Worm (Caenorhabditis elegans): ENCODE data around the gene msp-57.
"Not testable (repeated sequence)": the region's sequence is repeated elsewhere in the genome, so short reads cannot be mapped to it uniquely, and the experiment has no call there.

The msp-57 gene

ce11 chrIV:5062278-5062677, at the start of gene msp-57:
Gene msp-57 (plus strand): TSS chrIV:5062578.
- not testable (repeated sequence) for TF ChIP-seq peb-1, nhr-21, mab-5 (tag; optimal IDR thresholded peaks at IDR 0.05)

DNA sequence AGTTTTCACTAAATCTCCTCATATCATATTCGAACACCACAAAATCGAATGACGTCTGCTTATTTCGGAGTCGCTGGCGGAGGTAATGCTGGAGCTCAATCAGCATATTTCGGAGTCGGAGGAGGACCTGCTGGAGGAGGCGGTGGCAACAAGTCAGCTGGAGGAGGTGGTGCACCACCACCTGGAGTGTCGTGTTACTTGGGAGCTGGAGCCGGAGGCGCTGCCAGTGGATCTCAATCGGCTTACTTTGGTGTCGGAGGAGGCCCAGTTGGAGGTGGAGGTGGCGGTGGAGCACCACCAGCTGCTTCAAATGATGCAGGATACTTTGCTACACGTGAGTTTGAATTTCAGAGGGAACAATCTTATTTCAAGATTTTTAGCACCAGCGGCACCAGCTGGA, 45.9 kb upstream of the msp-57 start, which contains the start of gene ssq-4:
Gene ssq-4, plus strand, starts transcription at position 19 of the 400 bp plus-strand sequence.
- not testable (repeated sequence) for TF ChIP-seq crh-2 (tag; optimal IDR thresholded peaks at IDR 0.05); ama-1 (optimal IDR thresholded peaks at IDR 0.05); fos-1 (tag; optimal IDR thresholded peaks at IDR 0.05)

ce11 chrIV:5017075-5017474, 45.3 kb upstream of the msp-57 start, which contains the start of gene T28H11.7:
Gene T28H11.7 (minus strand): TSS chrIV:5017175.
- not testable (repeated sequence) for TF ChIP-seq unc-62 (GFP tag; optimal IDR thresholded peaks at IDR 0.05); sma-9 (GFP tag; optimal IDR thresholded peaks at IDR 0.05); sma-9 (tag; optimal IDR thresholded peaks at IDR 0.05); unc-39 (tag; optimal IDR thresholded peaks at IDR 0.05)

DNA sequence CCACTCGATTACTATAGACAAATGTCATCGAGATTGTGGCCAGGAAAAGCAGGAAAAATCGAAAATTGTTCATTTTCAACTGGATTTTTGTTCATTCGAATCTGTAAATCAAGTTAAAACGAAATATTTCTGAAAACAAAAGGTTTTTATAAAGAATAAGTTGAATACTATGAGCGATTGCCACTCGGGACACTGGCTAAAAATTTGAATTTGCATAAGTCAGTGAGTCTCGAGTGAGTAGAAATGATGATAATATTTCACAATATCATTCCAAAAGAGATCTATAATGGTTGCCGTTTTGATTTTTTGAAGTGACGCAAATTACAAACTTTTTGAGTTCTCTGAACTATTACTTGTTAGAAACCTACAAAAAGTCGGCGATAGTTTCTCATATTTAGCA, 41.8 kb upstream of the msp-57 start, which contains the start of gene T28H11.8:
Gene T28H11.8, minus strand, starts transcription at position 101 of the 400 bp plus-strand sequence.
- no peak for TF ChIP-seq peb-1 (tag; optimal IDR thresholded peaks at IDR 0.05)
- TF ChIP-seq mdl-1 (tag; optimal IDR thresholded peaks at IDR 0.05), result no peak
- no peak for TF ChIP-seq sma-3 (GFP tag; optimal IDR thresholded peaks at IDR 0.05)
- TF ChIP-seq ztf-11 (tag; optimal IDR thresholded peaks at IDR 0.05), result no peak
- no peak for TF ChIP-seq zag-1 (tag; optimal IDR thresholded peaks at IDR 0.05)
- TF ChIP-seq unc-39 (tag; optimal IDR thresholded peaks at IDR 0.05), result no peak

DNA sequence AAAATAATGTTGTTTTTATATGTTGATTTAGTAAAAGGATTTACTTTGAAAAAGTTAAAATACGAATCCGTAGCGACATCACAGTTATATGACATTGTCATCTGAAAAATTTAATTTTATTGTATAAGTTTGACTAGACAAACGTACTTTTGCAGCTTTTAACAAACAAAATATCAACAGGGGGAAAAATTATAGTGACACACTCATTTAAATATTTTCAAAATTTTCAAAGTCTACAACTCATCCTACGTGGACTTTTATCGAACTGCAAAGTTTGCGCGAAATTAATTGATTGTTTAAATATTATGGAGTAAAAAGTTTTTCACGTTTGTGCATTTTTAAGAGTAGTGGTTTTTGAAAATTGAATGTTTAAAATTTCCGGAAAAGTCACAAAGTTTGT, 36.7 kb upstream of the msp-57 start, which contains the start of gene C09B9.85:
Gene C09B9.85, minus strand, starts transcription at position 101 of the 400 bp plus-strand sequence.
- TF ChIP-seq nhr-21 (tag; optimal IDR thresholded peaks at IDR 0.05) (no peak), zag-1 (tag; optimal IDR thresholded peaks at IDR 0.05) (no peak), C34F6.9 (tag; optimal IDR thresholded peaks at IDR 0.05) (no peak), fos-1 (tag; optimal IDR thresholded peaks at IDR 0.05) (no peak), snpc-4 (tag; optimal IDR thresholded peaks at IDR 0.05) (no peak), egl-27 (tag; optimal IDR thresholded peaks at IDR 0.05) (no peak), ceh-16 (tag; optimal IDR thresholded peaks at IDR 0.05) (no peak), nhr-25 (tag; optimal IDR thresholded peaks at IDR 0.05) (no peak), blmp-1 (tag; optimal IDR thresholded peaks at IDR 0.05; ENCODE audit: insufficient read depth) (no peak), nhr-11 (tag; optimal IDR thresholded peaks at IDR 0.05) (no peak), gmeb-1 (tag; optimal IDR thresholded peaks at IDR 0.05) (no peak), sma-3 (GFP tag; optimal IDR thresholded peaks at IDR 0.05) (no peak), elt-3 (tag; optimal IDR thresholded peaks at IDR 0.05) (no peak), Y55F3AM.14 (GFP tag; optimal IDR thresholded peaks at IDR 0.05) (no peak), mdl-1 (tag; optimal IDR thresholded peaks at IDR 0.05) (no peak), nhr-23 (tag; optimal IDR thresholded peaks at IDR 0.05) (no peak), elt-1 (tag; optimal IDR thresholded peaks at IDR 0.05) (no peak), ztf-1 (GFP tag; conservative IDR thresholded peaks at IDR 0.05) (no peak), sem-4 (tag; optimal IDR thresholded peaks at IDR 0.05) (no peak), ztf-4 (tag; optimal IDR thresholded peaks at IDR 0.05) (no peak)

DNA sequence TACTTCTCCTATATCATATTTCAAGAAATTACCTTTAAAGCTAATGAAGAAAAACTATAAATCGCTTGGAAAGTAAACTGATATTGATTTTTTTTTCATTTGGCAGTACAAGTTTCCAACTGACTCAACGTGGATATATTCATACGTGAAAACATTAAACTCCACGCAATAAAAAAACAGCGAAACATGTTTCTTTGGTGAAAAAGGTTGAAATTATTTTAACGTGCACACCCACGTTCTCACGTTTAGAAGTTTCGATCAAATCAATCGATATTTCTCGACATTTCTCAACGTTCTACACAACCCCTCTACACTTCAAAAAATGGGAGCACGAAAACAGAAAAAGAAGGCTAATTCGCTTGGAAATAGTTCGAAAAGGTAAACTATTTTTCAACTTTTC, 33.4 kb upstream of the msp-57 start, which contains the start of the genes best-6 and C09B9.2:
Gene best-6, minus strand, starts transcription at position 101 of the 400 bp plus-strand sequence.
Gene C09B9.2, plus strand, starts transcription at position 314 of the 400 bp plus-strand sequence.
- TF ChIP-seq sma-3 (GFP tag; optimal IDR thresholded peaks at IDR 0.05), result no peak
- TF ChIP-seq lsy-2 (tag; optimal IDR thresholded peaks at IDR 0.05), result no peak
- TF ChIP-seq nhr-6 (tag; optimal IDR thresholded peaks at IDR 0.05), result no peak
- TF ChIP-seq unc-39 (tag; optimal IDR thresholded peaks at IDR 0.05), result no peak
- TF ChIP-seq skn-1 (tag; optimal IDR thresholded peaks at IDR 0.05), result no peak
- TF ChIP-seq mab-5 (tag; optimal IDR thresholded peaks at IDR 0.05), result no peak
- no peak for TF ChIP-seq F13H6.1 (tag; optimal IDR thresholded peaks at IDR 0.05)
- TF ChIP-seq lin-13 (GFP tag; optimal IDR thresholded peaks at IDR 0.05), result no peak
- TF ChIP-seq zag-1 (tag; optimal IDR thresholded peaks at IDR 0.05), result no peak
- no peak for TF ChIP-seq unc-62 (GFP tag; optimal IDR thresholded peaks at IDR 0.05)
- TF ChIP-seq unc-55 (GFP tag; optimal IDR thresholded peaks at IDR 0.05), result no peak
- TF ChIP-seq ceh-16 (tag; optimal IDR thresholded peaks at IDR 0.05), result no peak
- no peak for TF ChIP-seq alr-1 (tag; optimal IDR thresholded peaks at IDR 0.05)

Measured in whole organism, L2 larva.